Fruit fly (Drosophila melanogaster) whole organism, wandering third instar larva: ENCODE measurements around the gene CG13838.

ENCODE experiments used
- CG9705 ChIP-seq: fragments of 200-800 bp; sonication (Bioruptor generic); optimal IDR thresholded peaks from 2 replicates; lab custom pipeline; 2018; ENCODE audit warnings: missing biosample characterization, mild to moderate bottlenecking, missing genetic modification characterization
- Dfd ChIP-seq: fragments of >200 bp; optimal IDR thresholded peaks from 2 replicates; lab custom pipeline; 2017; ENCODE audit warnings: missing biosample characterization, missing genetic modification characterization
- Myc ChIP-seq: fragments of >200 bp; optimal IDR thresholded peaks from 2 replicates; lab custom pipeline; 2017
- OdsH ChIP-seq: fragments of 200-800 bp; sonication (Bioruptor generic); optimal IDR thresholded peaks from 2 replicates; lab custom pipeline; 2016; ENCODE audit warnings: missing biosample characterization, mild to moderate bottlenecking, missing genetic modification characterization
- br ChIP-seq: fragments of 200-800 bp; sonication (Bioruptor generic); optimal IDR thresholded peaks from 2 replicates; lab custom pipeline; 2016; ENCODE audit warnings: missing biosample characterization, missing genetic modification characterization
- h ChIP-seq: fragments of 200-800 bp; sonication (Bioruptor generic); optimal IDR thresholded peaks from 3 replicates; lab custom pipeline; 2016; ENCODE audit warnings: missing biosample characterization, mild to moderate bottlenecking, missing genetic modification characterization
- usp ChIP-seq: fragments of >200 bp; optimal IDR thresholded peaks from 2 replicates; lab custom pipeline; 2017; ENCODE audit warnings: missing biosample characterization, missing genetic modification characterization

dm6 chr3R:23051639-23052125 lies 9.6 kb downstream of the CG13838 start, which contains the start of gene Gr94a:
- TF ChIP-seq Dfd (GFP tag; lab: Kevin White, UChicago) (no peak), usp (GFP tag; lab: Kevin White, UChicago) (no peak), h (GFP tag; lab: Kevin White, UChicago) (no peak), br (GFP tag; lab: Kevin White, UChicago) (no peak), OdsH (no peak), Myc (lab: Kevin White, UChicago) (no peak), CG9705 (GFP tag; lab: Kevin White, UChicago) (no peak)
